Fruit fly (Drosophila melanogaster): Measurements from ENCODE around the gene Mst84B.

The Mst84B gene

dm6 chr3R:7075712-7076183 lies 13.8 kb downstream of the Mst84B start (continued):
- TF ChIP-seq dpn (GFP tag; optimal IDR thresholded peaks at IDR 0.05) (peak; percentile 89 to 93), chif (GFP tag; optimal IDR thresholded peaks at IDR 0.05) (peak; percentile 87 to 90), CG1603 (tag; optimal IDR thresholded peaks at IDR 0.05) (peak; percentile 82), CG17385 (GFP tag; optimal IDR thresholded peaks at IDR 0.05) (peak; percentile 86), CG3995 (GFP tag; optimal IDR thresholded peaks at IDR 0.05) (peak; percentile 70), Kr (GFP tag; optimal IDR thresholded peaks at IDR 0.05) (no peak), Pdp1 (GFP tag; optimal IDR thresholded peaks at IDR 0.05) (peak; percentile 82 to 91), H2.0 (GFP tag; IDR thresholded peaks at IDR 0.05) (no peak), CG18011 (GFP tag; optimal IDR thresholded peaks at IDR 0.05) (peak; percentile 62), Vsx1 (GFP tag; optimal IDR thresholded peaks at IDR 0.05) (peak; percentile 85), exex (tag; optimal IDR thresholded peaks at IDR 0.05) (peak; percentile 76), HmgD (GFP tag; optimal IDR thresholded peaks at IDR 0.05) (peak; percentile 54), Trl (optimal IDR thresholded peaks at IDR 0.05) (peak in 1 of 2 experiments; percentile 4), Trl (GFP tag; optimal IDR thresholded peaks at IDR 0.05) (peak; percentile 88), wek (GFP tag; optimal IDR thresholded peaks at IDR 0.05) (peak; percentile 22), shn (GFP tag; optimal IDR thresholded peaks at IDR 0.05) (peak; percentile 88), CG10147 (GFP tag; optimal IDR thresholded peaks at IDR 0.05) (peak; percentile 92), CG32532 (GFP tag; IDR thresholded peaks at IDR 0.05) (no peak), TFAM (GFP tag; optimal IDR thresholded peaks at IDR 0.05) (peak; percentile 52), CG8388 (GFP tag; optimal IDR thresholded peaks at IDR 0.05) (peak; percentile 84), Atf-2 (GFP tag; optimal IDR thresholded peaks at IDR 0.05) (peak; percentile 86), Med (GFP tag) (peak; percentile 99), run (tag; optimal IDR thresholded peaks at IDR 0.05) (peak; percentile 70), CG4424 (GFP tag; optimal IDR thresholded peaks at IDR 0.05) (peak; percentile 87), HLH54F (GFP tag; optimal IDR thresholded peaks at IDR 0.05) (peak; percentile 89), CG7271 (tag; optimal IDR thresholded peaks at IDR 0.05) (peak; percentile 66), CG10366 (GFP tag; IDR thresholded peaks at IDR 0.05) (no peak), CG32767 (GFP tag; IDR thresholded peaks at IDR 0.05) (no peak), Eip74EF (GFP tag; optimal IDR thresholded peaks at IDR 0.05) (peak in 1 of 2 experiments; percentile 72), CG9437 (GFP tag; optimal IDR thresholded peaks at IDR 0.05) (peak; percentile 80), Hsf (GFP tag; optimal IDR thresholded peaks at IDR 0.05) (peak; percentile 91), MESR4 (GFP tag; optimal IDR thresholded peaks at IDR 0.05) (peak; percentile 0), fd3F (GFP tag; optimal IDR thresholded peaks at IDR 0.05) (peak; percentile 73), da (GFP tag; optimal IDR thresholded peaks at IDR 0.05) (peak; percentile 76), ash1 (GFP tag; optimal IDR thresholded peaks at IDR 0.05) (peak; percentile 68), org-1 (GFP tag; optimal IDR thresholded peaks at IDR 0.05) (peak; percentile 80), cato (GFP tag; optimal IDR thresholded peaks at IDR 0.05; ENCODE audit: borderline replicate concordance) (peak; percentile 71), Scr (GFP tag; IDR thresholded peaks at IDR 0.05; ENCODE audit: partially characterized antibody) (no peak), sens-2 (GFP tag; IDR thresholded peaks at IDR 0.05) (no peak), bcd (GFP tag; optimal IDR thresholded peaks at IDR 0.05) (peak; percentile 87), D19A (tag; optimal IDR thresholded peaks at IDR 0.05) (peak; percentile 88), Hey (tag; optimal IDR thresholded peaks at IDR 0.05) (peak; percentile 31), CG13624 (GFP tag; optimal IDR thresholded peaks at IDR 0.05) (peak; percentile 90), ems (GFP tag; optimal IDR thresholded peaks at IDR 0.05) (peak; percentile 87), B-H1 (GFP tag; IDR thresholded peaks at IDR 0.05) (no peak), croc (GFP tag; conservative IDR thresholded peaks at IDR 0.05) (peak; percentile 77), CG4282 (GFP tag; optimal IDR thresholded peaks at IDR 0.05) (peak; percentile 78), mam (GFP tag; optimal IDR thresholded peaks at IDR 0.05) (peak; percentile 95), Fer2 (tag; optimal IDR thresholded peaks at IDR 0.05) (peak; percentile 64), CG12104 (GFP tag; optimal IDR thresholded peaks at IDR 0.05) (peak; percentile 87), CG11560 (tag; IDR thresholded peaks at IDR 0.05) (no peak)

All from whole organism, embryonic.